Fruit fly (Drosophila melanogaster) whole organism, embryonic: ENCODE results near the gene CG8034.

Source experiments
- B-H2 ChIP-seq: fragments of 200-800 bp; sonication (Bioruptor generic); optimal IDR thresholded peaks from 2 replicates; lab custom pipeline; 2018; ENCODE audit warnings: missing biosample characterization, mild to moderate bottlenecking, missing genetic modification characterization
- BtbVII ChIP-seq: fragments of 200-800 bp; sonication (Bioruptor generic); optimal IDR thresholded peaks from 3 replicates; lab custom pipeline; 2017; ENCODE audit warnings: missing biosample characterization, mild to moderate bottlenecking, missing genetic modification characterization
- CG1024 ChIP-seq: fragments of 200-800 bp; sonication (Bioruptor generic); IDR thresholded peaks from 2 replicates; pipeline ENCODE4 v1.3.6; 2022; ENCODE audit warnings: missing biosample characterization, missing genetic modification characterization
- CG10321 ChIP-seq: fragments of 200-800 bp; sonication (Bioruptor generic); IDR thresholded peaks from 2 replicates; pipeline ENCODE4 v1.3.6; 2022; ENCODE audit warnings: missing biosample characterization, missing genetic modification characterization
- CG10366 ChIP-seq: fragments of 200-800 bp; sonication (Bioruptor generic); IDR thresholded peaks from 2 replicates; pipeline ENCODE4 v1.3.6; 2022; ENCODE audit warnings: missing biosample characterization, missing genetic modification characterization
- CG11085 ChIP-seq: fragments of 200-800 bp; sonication (Bioruptor generic); IDR thresholded peaks from 2 replicates; pipeline ENCODE4 v1.3.6; 2022; ENCODE audit warnings: missing biosample characterization, missing genetic modification characterization
- CG13894 ChIP-seq: fragments of 200-800 bp; sonication (Bioruptor generic); optimal IDR thresholded peaks from 3 replicates; lab custom pipeline; 2018; ENCODE audit warnings: missing biosample characterization, mild to moderate bottlenecking, missing genetic modification characterization, moderate library complexity
- CG15479 ChIP-seq: fragments of 200-800 bp; sonication (Bioruptor generic); optimal IDR thresholded peaks from 3 replicates; lab custom pipeline; 2019; ENCODE audit warnings: missing biosample characterization, mild to moderate bottlenecking, missing genetic modification characterization, moderate library complexity
- CG16779 ChIP-seq: fragments of 200-800 bp; sonication (Bioruptor generic); IDR thresholded peaks from 2 replicates; pipeline ENCODE4 v1.3.6; 2022; ENCODE audit warnings: missing biosample characterization, missing genetic modification characterization
- CG17361 ChIP-seq: fragments of 200-800 bp; sonication (Bioruptor generic); IDR thresholded peaks from 3 replicates; pipeline ENCODE4 v1.3.6; 2022; ENCODE audit warnings: missing biosample characterization, missing genetic modification characterization
- CG17385 ChIP-seq: fragments of 200-800 bp; sonication (Bioruptor generic); optimal IDR thresholded peaks from 3 replicates; lab custom pipeline; 2018; ENCODE audit warnings: missing biosample characterization, mild to moderate bottlenecking, missing genetic modification characterization
- CG18599 ChIP-seq: fragments of 200-800 bp; sonication (Bioruptor generic); optimal IDR thresholded peaks from 3 replicates; lab custom pipeline; 2017; ENCODE audit warnings: missing biosample characterization, missing genetic modification characterization, mild to moderate bottlenecking, moderate library complexity, missing genetic modification reagents
- CG2678 ChIP-seq: fragments of 200-800 bp; sonication (Bioruptor generic); optimal IDR thresholded peaks from 3 replicates; lab custom pipeline; 2019; ENCODE audit warnings: missing biosample characterization, mild to moderate bottlenecking, missing genetic modification characterization, moderate library complexity
- CG34376 ChIP-seq: fragments of 200-800 bp; sonication (Bioruptor generic); optimal IDR thresholded peaks from 2 replicates; lab custom pipeline; 2018; ENCODE audit warnings: missing biosample characterization, mild to moderate bottlenecking, missing genetic modification characterization
- CG6654 ChIP-seq: fragments of 200-800 bp; sonication (Bioruptor generic); optimal IDR thresholded peaks from 2 replicates; lab custom pipeline; 2017; ENCODE audit warnings: missing biosample characterization, mild to moderate bottlenecking, missing genetic modification characterization
- CG6791 ChIP-seq: fragments of 200-800 bp; sonication (Bioruptor generic); IDR thresholded peaks from 3 replicates; pipeline ENCODE4 v1.3.6; 2022; ENCODE audit warnings: missing biosample characterization, missing genetic modification characterization; ENCODE audit not compliant: partially characterized antibody
- CG8281 ChIP-seq: fragments of 200-800 bp; sonication (Bioruptor generic); optimal IDR thresholded peaks from 2 replicates; lab custom pipeline; 2018; ENCODE audit warnings: missing biosample characterization, mild to moderate bottlenecking, missing genetic modification characterization, moderate library complexity
- CG9817 ChIP-seq: fragments of 200-800 bp; sonication (Bioruptor generic); optimal IDR thresholded peaks from 2 replicates; lab custom pipeline; 2018; ENCODE audit warnings: missing biosample characterization, mild to moderate bottlenecking, missing genetic modification characterization, moderate library complexity
- Elba2 ChIP-seq: fragments of 200-800 bp; sonication (Bioruptor generic); optimal IDR thresholded peaks from 3 replicates; lab custom pipeline; 2016; ENCODE audit warnings: missing biosample characterization, missing genetic modification characterization
- HLHmδ ChIP-seq: fragments of 200-800 bp; sonication (Bioruptor generic); optimal IDR thresholded peaks from 2 replicates; lab custom pipeline; 2018; ENCODE audit warnings: missing biosample characterization, mild to moderate bottlenecking, missing genetic modification characterization, moderate library complexity
- HmgD ChIP-seq: fragments of 200-800 bp; sonication (Bioruptor generic); optimal IDR thresholded peaks from 3 replicates; lab custom pipeline; 2016; ENCODE audit warnings: missing biosample characterization, missing genetic modification characterization
- HmgZ ChIP-seq: fragments of 200-800 bp; sonication (Bioruptor generic); optimal IDR thresholded peaks from 2 replicates; lab custom pipeline; 2018; ENCODE audit warnings: missing biosample characterization, mild to moderate bottlenecking, missing genetic modification characterization
- Hmr ChIP-seq: fragments of 200-800 bp; sonication (Bioruptor generic); optimal IDR thresholded peaks from 3 replicates; lab custom pipeline; 2017; ENCODE audit warnings: mild to moderate bottlenecking, missing biosample characterization, missing genetic modification reagents, missing genetic modification characterization
- Hr39 ChIP-seq: fragments of >200 bp; optimal IDR thresholded peaks from 2 replicates; lab custom pipeline; 2017
- Kr ChIP-seq: fragments of 200-800 bp; sonication (Bioruptor generic); optimal IDR thresholded peaks from 2 replicates; lab custom pipeline; 2017; ENCODE audit warnings: missing biosample characterization, mild to moderate bottlenecking, missing genetic modification characterization
- Myb ChIP-seq: fragments of 200-800 bp; sonication (Bioruptor generic); optimal IDR thresholded peaks from 2 replicates; lab custom pipeline; 2016; ENCODE audit warnings: missing biosample characterization, missing genetic modification characterization
- Nf-YB ChIP-seq: fragments of 200-800 bp; sonication (Bioruptor generic); optimal IDR thresholded peaks from 3 replicates; lab custom pipeline; 2019; ENCODE audit warnings: missing biosample characterization, mild to moderate bottlenecking, missing genetic modification characterization, moderate library complexity
- NfI ChIP-seq: fragments of 200-800 bp; sonication (Bioruptor generic); optimal IDR thresholded peaks from 3 replicates; lab custom pipeline; 2018; ENCODE audit warnings: missing biosample characterization, mild to moderate bottlenecking, missing genetic modification characterization, moderate library complexity
- Pdp1 ChIP-seq, 2 experiments: fragments of 200-800 bp; sonication (Bioruptor generic); optimal IDR thresholded peaks; 3 replicates each; lab custom pipeline; 2016; ENCODE audit warnings: missing biosample characterization in 2 of 2, missing genetic modification characterization in 2 of 2, mild to moderate bottlenecking in 1 of 2, moderate library complexity in 1 of 2
- Poxn ChIP-seq: fragments of 200-800 bp; sonication (Bioruptor generic); IDR thresholded peaks from 2 replicates; pipeline ENCODE4 v1.3.6; 2022; ENCODE audit warnings: missing biosample characterization, missing genetic modification characterization
- chinmo ChIP-seq: fragments of 200-800 bp; sonication (Bioruptor generic); IDR thresholded peaks from 4 replicates; pipeline ENCODE4 v1.3.6; 2022; ENCODE audit warnings: missing biosample characterization, missing genetic modification characterization; ENCODE audit not compliant: partially characterized antibody
- cwo ChIP-seq: fragments of 200-800 bp; sonication (Bioruptor generic); optimal IDR thresholded peaks from 3 replicates; lab custom pipeline; 2017; ENCODE audit warnings: missing biosample characterization, missing genetic modification characterization, mild to moderate bottlenecking, moderate library complexity, missing genetic modification reagents
- ewg ChIP-seq: fragments of 200-800 bp; sonication (Bioruptor generic); optimal IDR thresholded peaks from 3 replicates; lab custom pipeline; 2017; ENCODE audit warnings: mild to moderate bottlenecking, missing biosample characterization, missing genetic modification reagents, missing genetic modification characterization
- exex ChIP-seq: fragments of 200-800 bp; sonication (Bioruptor generic); optimal IDR thresholded peaks from 4 replicates; lab custom pipeline; 2018; ENCODE audit warnings: missing biosample characterization, mild to moderate bottlenecking, missing genetic modification characterization, moderate library complexity
- lab ChIP-seq: fragments of 200-800 bp; sonication (Bioruptor generic); optimal IDR thresholded peaks from 3 replicates; lab custom pipeline; 2017; ENCODE audit warnings: missing biosample characterization, missing genetic modification characterization, mild to moderate bottlenecking, moderate library complexity, missing genetic modification reagents
- lola ChIP-seq, 3 experiments: fragments of >200 bp in 2 of 3; fragments of 200-800 bp in 1 of 3; sonication (Bioruptor generic) in 1 of 3; optimal IDR thresholded peaks; 2 replicates each; lab custom pipeline; 2017 to 2019; ENCODE audit warnings: missing biosample characterization in 3 of 3, missing genetic modification characterization in 3 of 3, mild to moderate bottlenecking in 1 of 3, moderate library complexity in 1 of 3
- lov ChIP-seq, 2 experiments: fragments of 200-800 bp in 1 of 2; fragments of >200 bp in 1 of 2; sonication (Bioruptor generic) in 1 of 2; IDR thresholded peaks in 1 of 2; optimal IDR thresholded peaks in 1 of 2; 2 replicates in 1 of 2; 3 replicates in 1 of 2; pipeline versions ENCODE4 v1.3.6 to Lab custom; 2017 to 2022; ENCODE audit warnings: missing biosample characterization in 1 of 2, missing genetic modification characterization in 1 of 2
- maf-S ChIP-seq: fragments of 200-800 bp; sonication (Bioruptor generic); optimal IDR thresholded peaks from 2 replicates; lab custom pipeline; 2016; ENCODE audit warnings: missing biosample characterization, missing genetic modification characterization
- mld ChIP-seq: fragments of 200-800 bp; sonication (Bioruptor generic); IDR thresholded peaks from 3 replicates; pipeline ENCODE4 v1.3.6; 2022; ENCODE audit warnings: missing biosample characterization, missing genetic modification characterization; ENCODE audit not compliant: partially characterized antibody
- rib ChIP-seq: fragments of 200-800 bp; sonication (Bioruptor generic); IDR thresholded peaks from 2 replicates; pipeline ENCODE4 v1.3.6; 2022; ENCODE audit warnings: missing biosample characterization, missing genetic modification characterization
- sima ChIP-seq: fragments of 200-800 bp; sonication (Bioruptor generic); optimal IDR thresholded peaks from 2 replicates; lab custom pipeline; 2016; ENCODE audit warnings: missing biosample characterization, missing genetic modification characterization
- slp2 ChIP-seq: fragments of 200-800 bp; sonication (Bioruptor generic); optimal IDR thresholded peaks from 2 replicates; lab custom pipeline; 2016; ENCODE audit warnings: missing biosample characterization, missing genetic modification characterization
- sna ChIP-seq: fragments of 200-800 bp; sonication (Bioruptor generic); IDR thresholded peaks from 2 replicates; pipeline ENCODE4 v1.3.6; 2022; ENCODE audit warnings: missing biosample characterization, missing genetic modification characterization; ENCODE audit not compliant: partially characterized antibody
- sug ChIP-seq: fragments of 200-800 bp; optimal IDR thresholded peaks from 2 replicates; lab custom pipeline; 2019; ENCODE audit warnings: missing biosample characterization, mild to moderate bottlenecking, missing genetic modification characterization, moderate library complexity
- tll ChIP-seq, 2 experiments: fragments of 200-800 bp in 1 of 2; fragments of >200 bp in 1 of 2; sonication (Bioruptor generic) in 1 of 2; optimal IDR thresholded peaks; 2 replicates each; lab custom pipeline; 2017 to 2019; ENCODE audit warnings: missing biosample characterization in 2 of 2, missing genetic modification characterization in 2 of 2, mild to moderate bottlenecking in 1 of 2, moderate library complexity in 1 of 2
- trh ChIP-seq: fragments of 200-800 bp; sonication (Bioruptor generic); optimal IDR thresholded peaks from 2 replicates; lab custom pipeline; 2016; ENCODE audit warnings: missing biosample characterization, missing genetic modification characterization
- vnd ChIP-seq: fragments of 200-800 bp; sonication (Bioruptor generic); IDR thresholded peaks from 3 replicates; pipeline ENCODE4 v1.3.6; 2022; ENCODE audit warnings: missing biosample characterization, missing genetic modification characterization; ENCODE audit not compliant: partially characterized antibody

The CG8034 gene

dm6 chrX:19286235-19286634, 11.7 kb downstream of the CG8034 start:
- TF ChIP-seq Nf-YB (GFP tag; lab: Kevin White, UChicago) (no peak), lab (GFP tag; lab: Kevin White, UChicago) (peak; percentile 60), exex (peak; percentile 43), sug (tag; lab: Kevin White, UChicago) (peak; percentile 50)
- TF ChIP-seq, all 482 proteins: peak for 3

- TF ChIP-seq chinmo (GFP tag; lab: Robert Waterston, UW) (peak; percentile 70; the same call in 1 of the 4 replicates), tll (GFP tag; optimal IDR thresholded peaks at IDR 0.05; lab: Kevin White, UChicago) (no peak), slp2 (no peak), CG1024 (GFP tag; lab: Robert Waterston, UW) (no peak), CG17361 (GFP tag; lab: Robert Waterston, UW) (no peak), CG10366 (no peak), CG13894 (tag; lab: Kevin White, UChicago) (no peak), Myb (GFP tag; lab: Kevin White, UChicago) (no peak), Poxn (GFP tag; lab: Robert Waterston, UW) (no peak), vnd (no peak), CG6791 (GFP tag; lab: Robert Waterston, UW) (no peak), maf-S (GFP tag; lab: Kevin White, UChicago) (no peak), B-H2 (GFP tag; lab: Kevin White, UChicago) (no peak), CG9817 (no peak), Elba2 (GFP tag; lab: Kevin White, UChicago) (no peak), CG2678 (no peak), lov (optimal IDR thresholded peaks at IDR 0.05; lab: Kevin White, UChicago) (no peak), lov (GFP tag; IDR thresholded peaks at IDR 0.05; lab: Robert Waterston, UW) (no peak), HLHmδ (no peak), ewg (GFP tag; lab: Kevin White, UChicago) (no peak), CG10321 (GFP tag; lab: Robert Waterston, UW) (no peak), HmgD (GFP tag; lab: Kevin White, UChicago) (no peak), Hmr (no peak), BtbVII (GFP tag; lab: Kevin White, UChicago) (peak; percentile 26), CG34376 (GFP tag; lab: Kevin White, UChicago) (peak; percentile 48), CG6654 (GFP tag; lab: Kevin White, UChicago) (no peak), Pdp1 (GFP tag; optimal IDR thresholded peaks at IDR 0.05; lab: Kevin White, UChicago) (peak in 1 of 2 experiments; percentile 10), Hr39 (lab: Kevin White, UChicago) (no peak), cwo (GFP tag; lab: Kevin White, UChicago) (peak; percentile 40), lola (GFP tag; optimal IDR thresholded peaks at IDR 0.05; lab: Kevin White, UChicago) (no peak), CG18599 (GFP tag; lab: Kevin White, UChicago) (peak; percentile 3), CG8281 (tag; lab: Kevin White, UChicago) (peak; percentile 97), HmgZ (peak; percentile 22), CG17385 (GFP tag; lab: Kevin White, UChicago) (no peak), trh (GFP tag; lab: Kevin White, UChicago) (no peak), CG15479 (no peak), CG11085 (GFP tag; lab: Robert Waterston, UW) (no peak), rib (GFP tag; lab: Robert Waterston, UW) (0 out of 2 replicates have a peak, but pooled peaks have one; percentile 45), sna (GFP tag; lab: Robert Waterston, UW) (no peak), CG16779 (GFP tag; lab: Robert Waterston, UW) (no peak), NfI (GFP tag; lab: Kevin White, UChicago) (no peak), Kr (GFP tag; lab: Kevin White, UChicago) (no peak), mld (GFP tag; lab: Robert Waterston, UW) (no peak), sima (GFP tag; lab: Kevin White, UChicago) (no peak)
Measured at dm6 chrX:19285441-19285840, 12.5 kb downstream of the CG8034 start.
